Worm (Caenorhabditis elegans) whole organism, dauer: ENCODE measurements around the gene tmem-131.

Experiments
- unc-62 ChIP-seq: sonication (generic microtip); optimal IDR thresholded peaks from 2 replicates; lab custom pipeline; 2017; ENCODE audit warnings: missing biosample characterization, missing genetic modification reagents, missing genetic modification characterization

The tmem-131 gene

DNA sequence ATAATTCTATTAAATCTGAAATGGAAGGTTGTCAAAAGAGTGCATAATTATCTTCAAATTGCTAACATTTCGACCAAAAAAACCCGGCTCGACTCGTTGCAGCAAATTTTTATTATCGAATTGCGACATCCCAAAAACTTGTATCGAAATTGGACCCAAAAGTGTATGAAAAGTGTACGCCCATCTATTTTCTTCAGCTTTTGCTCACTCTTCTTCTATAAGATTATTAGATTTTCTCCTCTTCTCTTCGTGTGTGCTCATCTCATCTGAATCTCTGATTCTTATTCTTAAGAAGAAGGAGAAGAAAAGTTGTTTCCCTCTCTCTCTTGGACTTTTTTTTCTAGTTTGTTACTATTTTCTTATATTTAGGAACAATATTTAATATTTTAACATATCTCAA lies 30.7 kb downstream of the tmem-131 start:
- TF ChIP-seq unc-62 (GFP tag; lab: Kevin White, UChicago) = no peak

ce11 chrIII:4965271-4965670 lies 32.7 kb downstream of the tmem-131 start, which contains the start of gene nca-2:
Gene nca-2, plus strand, starts transcription at chrIII:4965571.
- no peak for TF ChIP-seq unc-62 (GFP tag; lab: Kevin White, UChicago)

DNA sequence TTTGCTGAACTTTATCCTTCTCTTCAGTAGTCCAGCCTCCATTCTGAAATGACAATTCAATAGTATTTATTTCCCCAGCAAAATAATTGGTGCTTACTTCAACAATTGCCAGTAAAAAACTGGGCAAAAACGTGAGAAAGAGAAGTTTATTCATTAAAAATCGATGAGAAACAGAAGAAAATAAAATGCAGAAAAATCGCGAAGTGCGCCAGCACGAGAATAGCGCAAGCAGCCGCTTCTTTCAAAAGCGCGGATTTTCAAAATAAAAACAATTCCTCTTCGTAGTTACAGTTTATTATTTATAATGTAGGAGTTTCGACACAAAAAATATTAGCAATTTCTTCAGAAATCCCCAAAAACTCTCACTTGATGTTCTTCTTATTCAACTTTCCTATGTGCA lies 35.1 kb downstream of the tmem-131 start, which contains the start of gene C27F2.9:
TSS of gene C27F2.9 (minus strand) at position 159 of the 400 bp plus-strand sequence.
- TF ChIP-seq unc-62 (GFP tag; lab: Kevin White, UChicago) = no peak

DNA sequence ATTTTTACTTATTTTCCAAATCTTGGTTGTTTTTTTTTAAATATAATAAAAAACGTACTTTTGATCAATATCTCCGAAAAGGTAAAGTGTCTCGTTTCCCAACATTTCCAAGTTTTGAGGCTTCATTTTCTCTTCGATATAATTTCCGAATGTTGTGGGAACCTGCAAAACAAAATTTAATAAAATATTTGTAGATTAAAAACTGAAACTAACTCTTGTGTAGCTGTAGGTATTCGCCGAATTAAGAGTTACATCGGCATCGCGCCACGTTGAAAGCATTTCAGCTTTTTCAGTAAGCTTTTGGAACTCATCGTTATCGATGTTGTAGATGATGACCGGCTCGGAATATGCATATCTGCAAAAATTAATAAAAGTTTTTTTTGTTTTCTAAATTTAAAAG lies 35.6 kb downstream of the tmem-131 start, which contains the start of gene vps-22:
TSS of gene vps-22 (minus strand) at position 101 of the 400 bp plus-strand sequence.
- TF ChIP-seq unc-62 (GFP tag; lab: Kevin White, UChicago) = no peak

DNA sequence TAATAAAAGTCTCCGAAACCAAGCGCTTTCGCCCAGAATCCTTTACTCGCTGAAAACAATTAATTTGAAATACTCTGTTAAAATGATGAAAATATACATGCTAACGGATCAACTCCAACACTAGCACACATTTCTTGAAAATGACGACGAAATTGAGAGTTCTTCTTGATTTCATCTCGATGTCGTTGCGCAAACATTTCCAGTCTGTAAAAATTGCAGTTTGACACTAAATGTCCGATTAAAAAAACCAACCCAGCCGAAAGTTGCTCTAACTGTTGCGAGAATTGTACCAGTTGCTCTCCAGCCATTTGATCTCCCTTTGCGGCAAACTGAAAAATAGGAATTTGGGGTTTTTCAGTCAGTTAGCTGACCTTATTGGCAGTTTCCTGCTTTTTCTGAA lies 36.7 kb downstream of the tmem-131 start:
- no peak for TF ChIP-seq unc-62 (GFP tag; lab: Kevin White, UChicago)

- no peak for TF ChIP-seq unc-62 (GFP tag; lab: Kevin White, UChicago)
Observed at ce11 chrIII:4960204-4960603, 37.8 kb downstream of the tmem-131 start, which contains the start of gene C27F2.4. Gene C27F2.4, minus strand, starts transcription at chrIII:4960304.

DNA sequence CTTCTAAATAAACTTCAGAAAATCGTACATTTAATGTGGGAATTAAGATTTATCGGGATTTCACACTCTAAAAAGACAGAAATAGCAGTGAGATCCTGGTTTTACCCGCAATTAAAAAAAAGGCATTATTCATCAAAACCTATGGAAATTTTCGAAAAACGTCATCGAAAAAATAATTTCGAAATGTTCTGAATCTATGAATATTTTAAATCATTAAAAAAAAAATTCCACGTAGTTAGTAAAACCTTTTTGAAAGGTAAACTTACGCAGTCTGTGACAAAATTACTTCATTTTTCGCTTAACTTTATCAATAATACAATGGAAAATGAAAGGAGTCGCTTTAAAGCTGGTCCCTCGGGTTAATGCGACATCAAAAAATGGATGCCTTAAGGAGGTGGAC lies 41.4 kb downstream of the tmem-131 start, which contains the start of gene C26E6.1:
TSS of gene C26E6.1 (plus strand) at position 301 of the 400 bp plus-strand sequence.
- TF ChIP-seq unc-62 (GFP tag; lab: Kevin White, UChicago) = no peak

ce11 chrIII:4952970-4953369 lies 45.0 kb downstream of the tmem-131 start:
- TF ChIP-seq unc-62 (GFP tag; lab: Kevin White, UChicago) = no peak

ce11 chrIII:4951824-4952223 lies 46.1 kb downstream of the tmem-131 start, which contains the start of gene flh-2:
Gene flh-2, plus strand, starts transcription at chrIII:4952124.
- no peak for TF ChIP-seq unc-62 (GFP tag; lab: Kevin White, UChicago)

DNA sequence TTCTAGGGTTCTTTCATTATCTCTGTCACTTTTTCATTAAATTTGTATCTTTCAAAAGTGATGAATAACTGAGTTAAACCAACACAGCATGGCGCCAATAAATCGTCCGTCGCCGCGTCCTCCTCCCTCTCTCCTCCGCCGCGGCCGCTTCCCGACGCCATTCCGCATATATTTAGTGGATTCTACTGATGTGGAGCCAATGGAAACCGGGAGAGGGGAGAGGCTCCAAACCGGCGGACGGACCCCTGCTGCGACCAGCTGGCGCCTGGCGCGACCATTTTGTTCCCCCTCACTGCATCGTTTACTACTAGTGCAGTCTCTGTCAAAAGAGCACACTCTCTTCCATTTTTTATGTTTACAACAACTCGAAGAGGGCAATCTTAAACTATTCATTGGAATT lies 46.8 kb downstream of the tmem-131 start:
- TF ChIP-seq unc-62 (GFP tag; lab: Kevin White, UChicago) = no peak

DNA sequence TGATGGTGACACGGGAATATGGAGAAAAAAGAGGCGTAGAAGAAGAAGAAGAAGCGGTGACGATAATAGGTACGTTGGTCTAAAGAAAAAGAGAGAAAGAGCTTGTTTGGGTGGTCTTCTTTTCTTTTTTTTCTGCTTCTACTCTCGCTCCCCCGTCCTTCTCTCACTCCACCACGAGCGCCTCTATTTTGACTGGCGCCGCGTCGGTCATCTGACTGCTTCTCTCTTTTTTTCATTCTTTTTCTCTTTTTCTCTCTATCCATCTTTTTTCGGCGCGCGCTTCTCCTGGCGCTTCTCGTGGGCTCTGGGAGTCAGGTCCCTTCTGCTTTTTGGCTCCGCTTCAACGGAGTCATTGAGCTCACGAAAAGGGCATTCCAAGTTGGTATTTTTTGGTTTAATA lies 47.6 kb downstream of the tmem-131 start:
- TF ChIP-seq unc-62 (GFP tag; lab: Kevin White, UChicago) = no peak

- no peak for TF ChIP-seq unc-62 (GFP tag; lab: Kevin White, UChicago)
Observed at ce11 chrIII:4948631-4949030, 49.3 kb downstream of the tmem-131 start.

DNA sequence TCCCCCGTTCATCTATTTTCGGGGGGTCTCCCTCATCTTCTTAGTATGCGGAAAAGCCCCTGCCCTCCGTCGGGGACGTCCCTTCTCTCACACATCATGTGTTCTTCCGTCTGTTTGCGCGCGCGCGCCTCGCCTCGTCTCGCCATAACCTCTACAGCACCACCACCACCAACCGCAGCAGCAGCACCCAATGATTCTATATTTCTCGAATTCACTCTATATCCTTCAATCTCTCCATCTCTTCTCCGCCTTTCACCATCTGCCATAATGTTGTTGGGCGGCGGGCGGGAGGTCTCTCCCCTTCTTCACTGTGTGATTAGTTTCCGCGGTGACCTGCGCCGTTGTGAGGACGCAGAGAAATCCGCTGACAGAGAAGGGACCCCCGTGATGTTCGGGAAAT lies 50.6 kb downstream of the tmem-131 start:
- TF ChIP-seq unc-62 (GFP tag; lab: Kevin White, UChicago) = no peak

DNA sequence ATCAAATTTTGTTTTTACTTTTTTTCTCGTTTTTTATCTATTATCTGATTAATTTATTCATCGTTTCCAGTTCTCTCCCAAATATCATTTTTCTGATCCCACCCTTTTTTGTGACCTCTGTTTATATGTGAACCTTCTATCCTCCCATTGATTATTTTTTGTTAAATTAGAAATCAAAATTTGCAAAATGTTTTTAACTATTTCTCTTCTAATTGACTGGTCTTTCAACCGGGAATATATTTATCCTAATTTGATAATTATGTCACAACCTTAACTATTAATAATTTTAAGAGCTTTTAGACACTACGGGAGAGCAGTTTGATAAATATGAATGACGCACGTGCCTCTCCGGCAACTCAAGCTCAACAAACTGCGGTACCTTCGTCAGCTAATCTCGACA lies 53.7 kb downstream of the tmem-131 start, which contains the start of gene ntl-9:
TSS of gene ntl-9 (plus strand) at position 301 of the 400 bp plus-strand sequence.
- no peak for TF ChIP-seq unc-62 (GFP tag; lab: Kevin White, UChicago)
